Fruit fly (Drosophila melanogaster) whole organism, embryonic: ENCODE measurements around the gene CG13074.

Source experiments
- Abd-B ChIP-seq: fragments of 200-800 bp; sonication (Bioruptor generic); optimal IDR thresholded peaks from 2 replicates; lab custom pipeline; 2018; ENCODE audit warnings: missing biosample characterization, mild to moderate bottlenecking, missing genetic modification characterization, moderate library complexity
- Atf3 ChIP-seq: fragments of 200-800 bp; sonication (Bioruptor generic); optimal IDR thresholded peaks from 3 replicates; lab custom pipeline; 2016; ENCODE audit warnings: missing biosample characterization, missing genetic modification characterization
- B-H1 ChIP-seq: fragments of 200-800 bp; sonication (Bioruptor generic); IDR thresholded peaks from 3 replicates; pipeline ENCODE4 v1.3.6; 2022; ENCODE audit warnings: missing biosample characterization, missing genetic modification characterization
- BtbVII ChIP-seq: fragments of 200-800 bp; sonication (Bioruptor generic); optimal IDR thresholded peaks from 3 replicates; lab custom pipeline; 2017; ENCODE audit warnings: missing biosample characterization, mild to moderate bottlenecking, missing genetic modification characterization
- CG10147 ChIP-seq: fragments of 200-800 bp; sonication (Bioruptor generic); optimal IDR thresholded peaks from 2 replicates; lab custom pipeline; 2019; ENCODE audit warnings: missing biosample characterization, mild to moderate bottlenecking, missing genetic modification characterization, moderate library complexity
- CG11093 ChIP-seq: fragments of 200-800 bp; sonication (Bioruptor generic); IDR thresholded peaks from 3 replicates; pipeline ENCODE4 v1.3.6; 2022; ENCODE audit warnings: missing biosample characterization, missing genetic modification characterization
- CG11560 ChIP-seq: fragments of 200-800 bp; sonication (Bioruptor generic); IDR thresholded peaks from 3 replicates; pipeline ENCODE4 v1.3.6; 2022; ENCODE audit warnings: missing biosample characterization, missing genetic modification characterization
- CG12659 ChIP-seq: fragments of 200-800 bp; sonication (Bioruptor generic); optimal IDR thresholded peaks from 3 replicates; lab custom pipeline; 2017; ENCODE audit warnings: mild to moderate bottlenecking, missing biosample characterization, missing genetic modification reagents, missing genetic modification characterization
- CG1647 ChIP-seq: fragments of 200-800 bp; sonication (Bioruptor generic); optimal IDR thresholded peaks from 3 replicates; lab custom pipeline; 2016; ENCODE audit warnings: missing biosample characterization, missing genetic modification characterization
- CG17568 ChIP-seq: fragments of 200-800 bp; sonication (Bioruptor generic); optimal IDR thresholded peaks from 2 replicates; lab custom pipeline; 2018; ENCODE audit warnings: missing biosample characterization, mild to moderate bottlenecking, missing genetic modification characterization, moderate library complexity
- CG18476 ChIP-seq: fragments of 200-800 bp; sonication (Bioruptor generic); optimal IDR thresholded peaks from 2 replicates; lab custom pipeline; 2016; ENCODE audit warnings: missing biosample characterization, mild to moderate bottlenecking, missing genetic modification characterization
- CG18619 ChIP-seq: fragments of 200-800 bp; sonication (Bioruptor generic); optimal IDR thresholded peaks from 3 replicates; lab custom pipeline; 2017; ENCODE audit warnings: missing biosample characterization, mild to moderate bottlenecking, missing genetic modification characterization
- CG18764 ChIP-seq: fragments of 200-800 bp; sonication (Bioruptor generic); optimal IDR thresholded peaks from 3 replicates; lab custom pipeline; 2016; ENCODE audit warnings: missing biosample characterization, missing genetic modification characterization
- CG2129 ChIP-seq: fragments of 200-800 bp; sonication (Bioruptor generic); IDR thresholded peaks from 2 replicates; pipeline ENCODE4 v1.3.6; 2022; ENCODE audit warnings: missing biosample characterization, missing genetic modification characterization; ENCODE audit not compliant: partially characterized antibody
- CG2678 ChIP-seq: fragments of 200-800 bp; sonication (Bioruptor generic); optimal IDR thresholded peaks from 3 replicates; lab custom pipeline; 2019; ENCODE audit warnings: missing biosample characterization, mild to moderate bottlenecking, missing genetic modification characterization, moderate library complexity
- CG2889 ChIP-seq: fragments of 200-800 bp; sonication (Bioruptor generic); IDR thresholded peaks from 3 replicates; pipeline ENCODE4 v1.3.6; 2022; ENCODE audit warnings: missing biosample characterization, missing genetic modification characterization
- CG3407 ChIP-seq: fragments of 200-800 bp; sonication (Bioruptor generic); optimal IDR thresholded peaks from 2 replicates; lab custom pipeline; 2018; ENCODE audit warnings: missing biosample characterization, mild to moderate bottlenecking, missing genetic modification characterization
- CG34422 ChIP-seq: fragments of 200-800 bp; sonication (Bioruptor generic); IDR thresholded peaks from 3 replicates; pipeline ENCODE4 v1.3.6; 2022; ENCODE audit warnings: missing biosample characterization, missing genetic modification characterization
- CG4282 ChIP-seq: fragments of 200-800 bp; sonication (Bioruptor generic); optimal IDR thresholded peaks from 2 replicates; lab custom pipeline; 2016; ENCODE audit warnings: missing biosample characterization, missing genetic modification characterization
- CG4360 ChIP-seq: fragments of 200-800 bp; sonication (Bioruptor generic); IDR thresholded peaks from 2 replicates; pipeline ENCODE4 v1.3.6; 2022; ENCODE audit warnings: missing biosample characterization, missing genetic modification characterization
- CG4404 ChIP-seq: fragments of 200-800 bp; sonication (Bioruptor generic); IDR thresholded peaks from 2 replicates; pipeline ENCODE4 v1.3.6; 2022; ENCODE audit warnings: missing biosample characterization, missing genetic modification characterization
- CG4617 ChIP-seq: fragments of 200-800 bp; sonication (Bioruptor generic); optimal IDR thresholded peaks from 3 replicates; lab custom pipeline; 2016; ENCODE audit warnings: missing biosample characterization, missing genetic modification characterization, borderline replicate concordance
- CG7963 ChIP-seq: fragments of 200-800 bp; sonication (Bioruptor generic); IDR thresholded peaks from 3 replicates; pipeline ENCODE4 v1.3.6; 2022; ENCODE audit warnings: missing biosample characterization, missing genetic modification characterization; ENCODE audit not compliant: partially characterized antibody
- CG7987 ChIP-seq: fragments of 200-800 bp; sonication (Bioruptor generic); optimal IDR thresholded peaks from 2 replicates; lab custom pipeline; 2018; ENCODE audit warnings: missing biosample characterization, mild to moderate bottlenecking, missing genetic modification characterization, moderate library complexity
- CG9609 ChIP-seq: fragments of 200-800 bp; sonication (Bioruptor generic); optimal IDR thresholded peaks from 3 replicates; lab custom pipeline; 2016; ENCODE audit warnings: missing biosample characterization, missing genetic modification characterization
- H15 ChIP-seq: fragments of 200-800 bp; sonication (Bioruptor generic); IDR thresholded peaks from 3 replicates; pipeline ENCODE4 v1.3.6; 2022; ENCODE audit warnings: missing biosample characterization, missing genetic modification characterization
- Kr ChIP-seq: fragments of 200-800 bp; sonication (Bioruptor generic); optimal IDR thresholded peaks from 2 replicates; lab custom pipeline; 2017; ENCODE audit warnings: missing biosample characterization, mild to moderate bottlenecking, missing genetic modification characterization
- MESR4 ChIP-seq: fragments of 200-800 bp; sonication (Bioruptor generic); optimal IDR thresholded peaks from 2 replicates; lab custom pipeline; 2018; ENCODE audit warnings: missing biosample characterization, mild to moderate bottlenecking, missing genetic modification characterization, moderate library complexity
- Mad ChIP-seq: fragments of 200-800 bp; sonication (Bioruptor generic); optimal IDR thresholded peaks from 2 replicates; lab custom pipeline; 2016; ENCODE audit warnings: missing biosample characterization, missing genetic modification characterization
- Max ChIP-seq: fragments of 200-800 bp; sonication (Bioruptor generic); optimal IDR thresholded peaks from 2 replicates; lab custom pipeline; 2016; ENCODE audit warnings: missing biosample characterization, mild to moderate bottlenecking, missing genetic modification characterization
- NC2α ChIP-seq: fragments of 200-800 bp; sonication (Bioruptor generic); optimal IDR thresholded peaks from 2 replicates; lab custom pipeline; 2016; ENCODE audit warnings: missing biosample characterization, missing genetic modification characterization
- Oli ChIP-seq: fragments of 200-800 bp; sonication (Bioruptor generic); optimal IDR thresholded peaks from 2 replicates; lab custom pipeline; 2018; ENCODE audit warnings: missing biosample characterization, mild to moderate bottlenecking, missing genetic modification characterization, moderate library complexity
- Opbp ChIP-seq: fragments of 200-800 bp; sonication (Bioruptor generic); IDR thresholded peaks from 3 replicates; pipeline ENCODE4 v1.3.6; 2022; ENCODE audit warnings: missing biosample characterization, missing genetic modification characterization; ENCODE audit not compliant: partially characterized antibody
- TFAM ChIP-seq: fragments of 200-800 bp; sonication (Bioruptor generic); optimal IDR thresholded peaks from 2 replicates; lab custom pipeline; 2017; ENCODE audit warnings: missing biosample characterization, missing genetic modification characterization, inconsistent platforms
- YL-1 ChIP-seq: fragments of 200-800 bp; sonication (Bioruptor generic); optimal IDR thresholded peaks from 3 replicates; lab custom pipeline; 2017; ENCODE audit warnings: missing biosample characterization, mild to moderate bottlenecking, missing genetic modification characterization
- ato ChIP-seq: fragments of 200-800 bp; sonication (Bioruptor generic); IDR thresholded peaks from 2 replicates; pipeline ENCODE4 v1.3.6; 2022; ENCODE audit warnings: missing biosample characterization, missing genetic modification characterization; ENCODE audit not compliant: partially characterized antibody
- cas ChIP-seq: fragments of 200-800 bp; sonication (Bioruptor generic); IDR thresholded peaks from 2 replicates; pipeline ENCODE4 v1.3.6; 2022; ENCODE audit warnings: missing biosample characterization, missing genetic modification characterization
- chn ChIP-seq: fragments of 200-800 bp; sonication (Bioruptor generic); optimal IDR thresholded peaks from 2 replicates; lab custom pipeline; 2016; ENCODE audit warnings: missing biosample characterization, missing genetic modification characterization
- corto ChIP-seq: fragments of 200-800 bp; sonication (Bioruptor generic); optimal IDR thresholded peaks from 2 replicates; lab custom pipeline; 2016; ENCODE audit warnings: missing biosample characterization, mild to moderate bottlenecking, missing genetic modification characterization, moderate library complexity
- da ChIP-seq: fragments of 200-800 bp; sonication (Bioruptor generic); optimal IDR thresholded peaks from 2 replicates; lab custom pipeline; 2016; ENCODE audit warnings: missing biosample characterization, missing genetic modification characterization
- dimm ChIP-seq: fragments of 200-800 bp; sonication (Bioruptor generic); IDR thresholded peaks from 2 replicates; pipeline ENCODE4 v1.3.6; 2022; ENCODE audit warnings: missing biosample characterization, missing genetic modification characterization
- gt ChIP-seq: fragments of 200-800 bp; sonication (Bioruptor generic); IDR thresholded peaks from 2 replicates; pipeline ENCODE4 v1.3.6; 2022; ENCODE audit warnings: missing biosample characterization, missing genetic modification characterization
- h ChIP-seq: fragments of >200 bp; optimal IDR thresholded peaks from 2 replicates; lab custom pipeline; 2017
- ind ChIP-seq: fragments of 200-800 bp; sonication (Bioruptor generic); optimal IDR thresholded peaks from 3 replicates; lab custom pipeline; 2016; ENCODE audit warnings: missing biosample characterization, missing genetic modification characterization
- org-1 ChIP-seq: fragments of 200-800 bp; sonication (Bioruptor generic); optimal IDR thresholded peaks from 2 replicates; lab custom pipeline; 2017; ENCODE audit warnings: missing biosample characterization, missing genetic modification characterization
- pnt ChIP-seq: fragments of 200-800 bp; sonication (Bioruptor generic); optimal IDR thresholded peaks from 3 replicates; lab custom pipeline; 2016; ENCODE audit warnings: missing biosample characterization, missing genetic modification characterization
- sim ChIP-seq: fragments of 200-800 bp; sonication (Bioruptor generic); IDR thresholded peaks from 2 replicates; pipeline ENCODE4 v1.3.6; 2022; ENCODE audit warnings: missing biosample characterization, missing genetic modification characterization
- sob ChIP-seq: fragments of 200-800 bp; sonication (Bioruptor generic); IDR thresholded peaks from 2 replicates; pipeline ENCODE4 v1.3.6; 2022; ENCODE audit warnings: missing biosample characterization, missing genetic modification characterization
- vfl ChIP-seq: fragments of 200-800 bp; sonication (Bioruptor generic); optimal IDR thresholded peaks from 2 replicates; lab custom pipeline; 2016; ENCODE audit warnings: missing biosample characterization, missing genetic modification characterization
- yki ChIP-seq: fragments of >200 bp; optimal IDR thresholded peaks from 3 replicates; lab custom pipeline; 2018
- z ChIP-seq: fragments of 200-800 bp; sonication (Bioruptor generic); IDR thresholded peaks from 3 replicates; pipeline ENCODE4 v1.3.6; 2022; ENCODE audit warnings: missing biosample characterization, missing genetic modification characterization
- zen2 ChIP-seq: fragments of 200-800 bp; sonication (Bioruptor generic); IDR thresholded peaks from 3 replicates; pipeline ENCODE4 v1.3.6; 2022; ENCODE audit warnings: missing biosample characterization, missing genetic modification characterization; ENCODE audit not compliant: partially characterized antibody

Gene CG13074

dm6 chr3L:16105528-16105927 is 8.2 kb upstream of the CG13074 start, which contains the start of the genes IntS9 and CG43295 (continued):
- TF ChIP-seq Abd-B (peak; percentile 74), Opbp (GFP tag; lab: Robert Waterston, UW) (no peak), sim (GFP tag; lab: Robert Waterston, UW) (peak; percentile 60; the same call in 1 of the 2 replicates), CG2129 (GFP tag; lab: Robert Waterston, UW) (no peak), CG2889 (GFP tag; lab: Robert Waterston, UW) (peak; percentile 67; the same call in 2 of the 3 replicates), yki (lab: Kevin White, UChicago) (no peak), CG4360 (GFP tag; lab: Robert Waterston, UW) (no peak), z (GFP tag; lab: Robert Waterston, UW) (no peak), dimm (GFP tag; lab: Robert Waterston, UW) (0 out of 2 replicates have a peak, but pooled peaks have one; percentile 19), CG10147 (GFP tag; lab: Kevin White, UChicago) (no peak), CG18619 (peak; percentile 41), vfl (GFP tag; lab: Kevin White, UChicago) (peak; percentile 79), CG18476 (GFP tag; lab: Kevin White, UChicago) (peak; percentile 83), corto (GFP tag; lab: Kevin White, UChicago) (peak; percentile 69), Mad (GFP tag; lab: Kevin White, UChicago) (peak; percentile 86), BtbVII (GFP tag; lab: Kevin White, UChicago) (no peak), CG4404 (peak; percentile 77), CG11093 (GFP tag; lab: Robert Waterston, UW) (peak; percentile 67; the same call in 1 of the 3 replicates), CG34422 (peak; percentile 92), CG1647 (peak; percentile 70), CG3407 (no peak), h (no peak), CG7987 (GFP tag; lab: Kevin White, UChicago) (peak; percentile 56), da (GFP tag; lab: Kevin White, UChicago) (peak; percentile 48), H15 (GFP tag; lab: Robert Waterston, UW) (peak; percentile 78), chn (GFP tag; lab: Kevin White, UChicago) (peak; percentile 90), CG4282 (GFP tag; lab: Kevin White, UChicago) (peak; percentile 69), Kr (GFP tag; lab: Kevin White, UChicago) (no peak), CG11560 (tag; lab: Robert Waterston, UW) (peak; percentile 56; the same call in 1 of the 3 replicates), CG12659 (peak; percentile 71), CG9609 (GFP tag; lab: Kevin White, UChicago) (peak; percentile 85), YL-1 (GFP tag; lab: Kevin White, UChicago) (peak; percentile 65), MESR4 (GFP tag; lab: Kevin White, UChicago) (peak; percentile 24), org-1 (GFP tag; lab: Kevin White, UChicago) (peak; percentile 75), Oli (tag; lab: Kevin White, UChicago) (peak; percentile 68), gt (GFP tag; lab: Robert Waterston, UW) (peak; percentile 45), CG4617 (GFP tag; lab: Kevin White, UChicago) (peak; percentile 77), CG17568 (GFP tag; lab: Kevin White, UChicago) (no peak), B-H1 (GFP tag; lab: Robert Waterston, UW) (peak; percentile 79), ind (GFP tag; lab: Kevin White, UChicago) (peak; percentile 89), TFAM (GFP tag; lab: Kevin White, UChicago) (no peak), CG2678 (tag; lab: Kevin White, UChicago) (no peak), NC2α (GFP tag; lab: Kevin White, UChicago) (peak; percentile 79), pnt (GFP tag; lab: Kevin White, UChicago) (peak; percentile 83), sob (GFP tag; lab: Robert Waterston, UW) (peak; percentile 78), Atf3 (peak; percentile 79), cas (peak; percentile 74; the same call in 1 of the 2 replicates), zen2 (no peak), Max (GFP tag; lab: Kevin White, UChicago) (peak; percentile 78), CG18764 (peak; percentile 82), CG7963 (GFP tag; lab: Robert Waterston, UW) (no peak), ato (GFP tag; lab: Robert Waterston, UW) (no peak)
